Worm (Caenorhabditis elegans): ENCODE measurements around the gene clc-23.

- TF ChIP-seq T22C8.4 (GFP tag; IDR thresholded peaks at IDR 0.05) (no peak), flt-1 (GFP tag; IDR thresholded peaks at IDR 0.05) (no peak)
These were observed 19.3 kb downstream of the clc-23 start for ce11 chrIII:1040059-1040458.

All from whole organism, midembryonic.